Fruit fly (Drosophila melanogaster) whole organism, pupa: ENCODE results near the gene E2f1.

Source experiments
- CG10348 ChIP-seq: fragments of 200-800 bp; sonication (Bioruptor generic); IDR thresholded peaks from 2 replicates; pipeline ENCODE4 v1.3.6; 2022; ENCODE audit warnings: missing biosample characterization, missing genetic modification characterization
- CG14655 ChIP-seq: fragments of 200-800 bp; sonication (Bioruptor generic); optimal IDR thresholded peaks from 3 replicates; lab custom pipeline; 2017; ENCODE audit warnings: mild to moderate bottlenecking, missing biosample characterization, missing genetic modification reagents, missing genetic modification characterization
- CG4496 ChIP-seq: fragments of 200-800 bp; sonication (Bioruptor generic); IDR thresholded peaks from 3 replicates; pipeline ENCODE4 v1.3.6; 2022; ENCODE audit warnings: missing biosample characterization, missing genetic modification characterization
- CG8159 ChIP-seq: fragments of 200-800 bp; sonication (Bioruptor generic); optimal IDR thresholded peaks from 3 replicates; lab custom pipeline; 2018; ENCODE audit warnings: missing biosample characterization, mild to moderate bottlenecking, missing genetic modification characterization, moderate library complexity
- CG8301 ChIP-seq: fragments of 200-800 bp; sonication (Bioruptor generic); optimal IDR thresholded peaks from 2 replicates; lab custom pipeline; 2018; ENCODE audit warnings: missing biosample characterization, mild to moderate bottlenecking, missing genetic modification characterization
- CG9948 ChIP-seq: fragments of 200-800 bp; sonication (Bioruptor generic); optimal IDR thresholded peaks from 2 replicates; lab custom pipeline; 2018; ENCODE audit warnings: missing biosample characterization, mild to moderate bottlenecking, missing genetic modification characterization, moderate library complexity
- D1 ChIP-seq: fragments of 200-800 bp; sonication (Bioruptor generic); optimal IDR thresholded peaks from 2 replicates; lab custom pipeline; 2018; ENCODE audit warnings: missing biosample characterization, mild to moderate bottlenecking, missing genetic modification characterization, moderate library complexity
- EcR ChIP-seq: fragments of 200-800 bp; sonication (Bioruptor generic); optimal IDR thresholded peaks from 3 replicates; lab custom pipeline; 2019; ENCODE audit warnings: missing biosample characterization, missing genetic modification characterization, mild to moderate bottlenecking, moderate library complexity, missing genetic modification reagents
- Pif1B ChIP-seq: fragments of 200-800 bp; sonication (Bioruptor generic); optimal IDR thresholded peaks from 3 replicates; lab custom pipeline; 2016; ENCODE audit warnings: missing biosample characterization, missing genetic modification characterization
- Snoo ChIP-seq: fragments of 200-800 bp; sonication (Bioruptor generic); optimal IDR thresholded peaks from 3 replicates; lab custom pipeline; 2017; ENCODE audit warnings: missing biosample characterization, mild to moderate bottlenecking, missing genetic modification characterization, inconsistent platforms
- fd96Ca ChIP-seq: fragments of 200-800 bp; sonication (Bioruptor generic); IDR thresholded peaks from 3 replicates; pipeline ENCODE4 v1.3.6; 2022; ENCODE audit warnings: missing biosample characterization, missing genetic modification characterization

dm6 chr3R:21693110-21693672, 32.5 kb upstream of the E2f1 start:
- TF ChIP-seq Pif1B (GFP tag; lab: Kevin White, UChicago) (no peak), CG14655 (no peak), EcR (GFP tag; lab: Kevin White, UChicago) (peak; percentile 54), CG8301 (tag; lab: Kevin White, UChicago) (no peak), CG4496 (GFP tag; lab: Robert Waterston, UW) (no peak), fd96Ca (GFP tag; lab: Robert Waterston, UW) (no peak), D1 (tag; lab: Kevin White, UChicago) (no peak), CG8159 (no peak), CG10348 (GFP tag; lab: Robert Waterston, UW) (no peak), Snoo (tag; lab: Kevin White, UChicago) (no peak), CG9948 (tag; lab: Kevin White, UChicago) (no peak)
